Fruit fly (Drosophila melanogaster): Measurements from ENCODE around the gene CG46439.

DNA sequence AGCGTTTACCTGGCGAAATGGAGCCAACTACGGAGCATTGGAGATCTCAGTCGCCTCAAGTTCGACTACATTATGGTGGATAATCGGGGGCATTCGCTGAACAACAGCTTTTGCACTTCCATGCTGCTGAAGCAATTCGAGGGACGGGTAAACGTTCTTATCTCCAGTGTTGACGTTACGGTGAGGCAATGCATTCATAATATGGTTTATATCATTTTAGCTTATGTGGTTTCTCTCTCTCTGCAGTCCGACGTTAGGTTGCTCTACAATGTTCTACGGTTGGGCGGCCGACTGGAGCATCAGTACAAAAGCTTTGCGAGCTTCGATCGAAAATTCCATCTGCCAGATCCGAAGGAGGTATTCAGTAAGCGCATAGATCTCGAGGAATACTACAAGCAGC lies 30.2 kb downstream of the CG46439 start:
- TF ChIP-seq CG8478 (optimal IDR thresholded peaks at IDR 0.05): no peak
- TF ChIP-seq EcR (GFP tag; optimal IDR thresholded peaks at IDR 0.05): no peak
- no peak for TF ChIP-seq usp (GFP tag; optimal IDR thresholded peaks at IDR 0.05)
- no peak for TF ChIP-seq psq (optimal IDR thresholded peaks at IDR 0.05)

Data from whole organism.